Worm (Caenorhabditis elegans) whole organism, young adult: ENCODE results near the gene paf-2.
"Not testable (repeated sequence)": the region's sequence is repeated elsewhere in the genome, so short reads cannot be mapped to it uniquely, and the experiment has no call there.

Source experiments
- B0336.3 ChIP-seq: fragments of 200-800 bp; sonication (Bioruptor generic); IDR thresholded peaks from 2 replicates; pipeline ENCODE4 v1.3.6; 2022; ENCODE audit warnings: missing genetic modification characterization, missing compliant biosample characterization
- F22D6.2 ChIP-seq: sonication (generic microtip); optimal IDR thresholded peaks from 2 replicates; lab custom pipeline; 2016; ENCODE audit warnings: mild to moderate bottlenecking, missing genetic modification characterization, missing compliant biosample characterization
- Y53F4B.3 ChIP-seq: fragments of 200-800 bp; sonication (Bioruptor generic); IDR thresholded peaks from 2 replicates; pipeline ENCODE4 v1.3.6; 2022; ENCODE audit warnings: missing genetic modification reagents, missing genetic modification characterization, missing compliant biosample characterization
- Y53G8AR.9 ChIP-seq: fragments of 200-800 bp; sonication (Bioruptor generic); conservative IDR thresholded peaks from 2 replicates; pipeline ENCODE4 v1.3.6; 2022; ENCODE audit warnings: missing genetic modification reagents, missing genetic modification characterization, missing compliant biosample characterization
- Y79H2A.3 ChIP-seq: fragments of 200-800 bp; sonication (Bioruptor generic); conservative IDR thresholded peaks from 2 replicates; pipeline ENCODE4 v1.3.6; 2022; ENCODE audit warnings: missing genetic modification reagents, missing genetic modification characterization, missing compliant biosample characterization
- Y95B8A.8 ChIP-seq: fragments of 200-800 bp; sonication (Bioruptor generic); IDR thresholded peaks from 2 replicates; pipeline ENCODE4 v1.3.6; 2022; ENCODE audit warnings: missing genetic modification reagents, missing genetic modification characterization, missing compliant biosample characterization
- ZK185.1 ChIP-seq: sonication (generic microtip); optimal IDR thresholded peaks from 2 replicates; lab custom pipeline; 2016; ENCODE audit warnings: mild to moderate bottlenecking, missing genetic modification characterization, missing compliant biosample characterization; ENCODE audit not compliant: poor library complexity, severe bottlenecking
- akir-1 ChIP-seq: fragments of 200-800 bp; sonication (Bioruptor generic); optimal IDR thresholded peaks from 2 replicates; lab custom pipeline; 2018; ENCODE audit warnings: mild to moderate bottlenecking, missing genetic modification characterization, moderate library complexity, missing compliant biosample characterization
- attf-6 ChIP-seq: fragments of 200-800 bp; sonication (Bioruptor generic); IDR thresholded peaks from 2 replicates; pipeline ENCODE4 v1.3.6; 2022; ENCODE audit warnings: missing genetic modification reagents, missing genetic modification characterization, missing compliant biosample characterization
- bed-1 ChIP-seq: fragments of 200-800 bp; sonication (Bioruptor generic); IDR thresholded peaks from 2 replicates; pipeline ENCODE4 v1.3.6; 2022; ENCODE audit warnings: missing genetic modification reagents, missing genetic modification characterization, missing compliant biosample characterization
- cebp-1 ChIP-seq, 2 experiments: fragments of 200-800 bp in 1 of 2; sonication (Bioruptor generic) in 1 of 2; sonication (generic microtip) in 1 of 2; IDR thresholded peaks in 1 of 2; optimal IDR thresholded peaks in 1 of 2; 2 replicates each; pipeline versions ENCODE4 v1.3.6 to Lab custom; 2017 to 2022; ENCODE audit warnings: missing compliant biosample characterization in 2 of 2, missing genetic modification characterization in 2 of 2, mild to moderate bottlenecking in 1 of 2, missing genetic modification reagents in 1 of 2, moderate library complexity in 1 of 2
- ceh-27 ChIP-seq: fragments of 200-800 bp; sonication (Bioruptor generic); optimal IDR thresholded peaks from 2 replicates; lab custom pipeline; 2018; ENCODE audit warnings: mild to moderate bottlenecking, missing genetic modification characterization, moderate library complexity, missing compliant biosample characterization
- dox-1 ChIP-seq: fragments of 200-800 bp; sonication (Bioruptor generic); IDR thresholded peaks from 2 replicates; pipeline ENCODE4 v1.3.6; 2022; ENCODE audit warnings: missing genetic modification reagents, missing genetic modification characterization, missing compliant biosample characterization
- dpl-1 ChIP-seq: fragments of 150-350 bp; optimal IDR thresholded peaks from 2 replicates; lab custom pipeline; 2014; ENCODE audit warnings: missing biosample characterization, missing genetic modification reagents, missing genetic modification characterization
- efl-1 ChIP-seq: fragments of 150-350 bp; optimal IDR thresholded peaks from 2 replicates; lab custom pipeline; 2014; ENCODE audit warnings: missing biosample characterization, missing genetic modification reagents, missing genetic modification characterization
- ekl-4 ChIP-seq: fragments of 200-800 bp; sonication (Bioruptor generic); IDR thresholded peaks from 2 replicates; pipeline ENCODE4 v1.3.6; 2022; ENCODE audit warnings: missing genetic modification reagents, missing genetic modification characterization, missing compliant biosample characterization
- fkh-3 ChIP-seq: sonication (generic microtip); optimal IDR thresholded peaks from 2 replicates; lab custom pipeline; 2016; ENCODE audit warnings: mild to moderate bottlenecking, missing genetic modification characterization, missing compliant biosample characterization
- him-1 ChIP-seq: sonication (generic microtip); optimal IDR thresholded peaks from 2 replicates; lab custom pipeline; 2016; ENCODE audit warnings: missing genotype, missing genetic modification reagents, missing genetic modification characterization, missing compliant biosample characterization
- hlh-26 ChIP-seq: fragments of 200-800 bp; sonication (Bioruptor generic); conservative IDR thresholded peaks from 2 replicates; pipeline ENCODE4 v1.3.6; 2022; ENCODE audit warnings: missing genetic modification reagents, missing genetic modification characterization, missing compliant biosample characterization
- lag-1 ChIP-seq: fragments of 200-800 bp; sonication (Bioruptor generic); IDR thresholded peaks from 2 replicates; pipeline ENCODE4 v1.3.6; 2022; ENCODE audit warnings: missing genetic modification reagents, missing genetic modification characterization, missing compliant biosample characterization
- let-526 ChIP-seq: fragments of 200-800 bp; sonication (Bioruptor generic); IDR thresholded peaks from 2 replicates; pipeline ENCODE4 v1.3.6; 2022; ENCODE audit warnings: missing genetic modification reagents, missing genetic modification characterization, missing compliant biosample characterization
- lin-35 ChIP-seq, 3 experiments: fragments of 150-350 bp in 2 of 3; sonication (generic microtip) in 1 of 3; optimal IDR thresholded peaks; 2 replicates each; lab custom pipeline; 2014 to 2018; ENCODE audit warnings: missing biosample characterization in 3 of 3, missing genetic modification characterization in 3 of 3, missing genetic modification reagents in 3 of 3
- lsy-27 ChIP-seq: sonication (generic microtip); optimal IDR thresholded peaks from 2 replicates; lab custom pipeline; 2017; ENCODE audit warnings: missing genetic modification characterization, mild to moderate bottlenecking, missing compliant biosample characterization, antibody characterized with exemption, missing genotype, borderline replicate concordance; ENCODE audit not compliant: insufficient read depth
- mxl-1 ChIP-seq: sonication (generic microtip); optimal IDR thresholded peaks from 2 replicates; lab custom pipeline; 2016; ENCODE audit warnings: missing genetic modification characterization, missing compliant biosample characterization
- nhr-90 ChIP-seq: sonication (generic microtip); optimal IDR thresholded peaks from 2 replicates; lab custom pipeline; 2016; ENCODE audit warnings: missing genotype, mild to moderate bottlenecking, missing genetic modification characterization, missing compliant biosample characterization
- pha-4 ChIP-seq: fragments of 150-350 bp; sonication (generic microtip); optimal IDR thresholded peaks from 2 replicates; lab custom pipeline; 2014; ENCODE audit warnings: missing biosample characterization, missing genetic modification reagents, missing genetic modification characterization
- rec-8 ChIP-seq, 2 experiments: sonication (generic microtip); optimal IDR thresholded peaks; 2 replicates each; lab custom pipeline; 2016; ENCODE audit warnings: mild to moderate bottlenecking in 2 of 2, missing genetic modification characterization in 2 of 2, missing genetic modification reagents in 2 of 2, missing genotype in 2 of 2, missing biosample characterization in 1 of 2, missing compliant biosample characterization in 1 of 2, moderate library complexity in 1 of 2
- sdz-38 ChIP-seq: sonication (generic microtip); optimal IDR thresholded peaks from 2 replicates; lab custom pipeline; 2016; ENCODE audit warnings: missing genotype, missing genetic modification characterization, missing compliant biosample characterization
- snpc-1.1 ChIP-seq: sonication (generic microtip); optimal IDR thresholded peaks from 2 replicates; lab custom pipeline; 2017; ENCODE audit warnings: missing genetic modification characterization, mild to moderate bottlenecking, missing compliant biosample characterization, antibody characterized with exemption, moderate library complexity, missing genotype, missing genetic modification reagents; ENCODE audit not compliant: insufficient read depth
- snpc-4 ChIP-seq, 5 experiments: fragments of 150-350 bp in 1 of 5; sonication (generic microtip) in 4 of 5; optimal IDR thresholded peaks; 2 replicates each; lab custom pipeline; 2014 to 2018; ENCODE audit warnings: missing genetic modification characterization in 5 of 5, missing biosample characterization in 3 of 5, antibody characterized with exemption in 2 of 5, mild to moderate bottlenecking in 2 of 5, missing compliant biosample characterization in 2 of 5, missing genotype in 2 of 5, moderate library complexity in 2 of 5, missing genetic modification reagents in 1 of 5
- tbp1 ChIP-seq: fragments of 200-800 bp; sonication (Bioruptor generic); optimal IDR thresholded peaks from 2 replicates; lab custom pipeline; 2018; ENCODE audit warnings: mild to moderate bottlenecking, missing genetic modification characterization, missing compliant biosample characterization
- unc-130 ChIP-seq: sonication (generic microtip); optimal IDR thresholded peaks from 2 replicates; lab custom pipeline; 2016; ENCODE audit warnings: missing genetic modification reagents, missing genetic modification characterization, missing compliant biosample characterization
- ztf-18 ChIP-seq: sonication (generic microtip); optimal IDR thresholded peaks from 2 replicates; lab custom pipeline; 2016; ENCODE audit warnings: missing genotype, mild to moderate bottlenecking, missing genetic modification characterization, missing compliant biosample characterization
- ztf-22 ChIP-seq: fragments of 200-800 bp; sonication (Bioruptor generic); optimal IDR thresholded peaks from 2 replicates; lab custom pipeline; 2018; ENCODE audit warnings: mild to moderate bottlenecking, missing genetic modification characterization, moderate library complexity, missing compliant biosample characterization
- ztf-25 ChIP-seq: fragments of 200-800 bp; sonication (Bioruptor generic); IDR thresholded peaks from 2 replicates; pipeline ENCODE4 v1.3.6; 2022; ENCODE audit warnings: missing genetic modification reagents, missing genetic modification characterization, missing compliant biosample characterization
- ztf-6 ChIP-seq: fragments of 200-800 bp; sonication (Bioruptor generic); IDR thresholded peaks from 2 replicates; pipeline ENCODE4 v1.3.6; 2022; ENCODE audit warnings: missing genetic modification reagents, missing genetic modification characterization, missing compliant biosample characterization

The paf-2 gene

DNA sequence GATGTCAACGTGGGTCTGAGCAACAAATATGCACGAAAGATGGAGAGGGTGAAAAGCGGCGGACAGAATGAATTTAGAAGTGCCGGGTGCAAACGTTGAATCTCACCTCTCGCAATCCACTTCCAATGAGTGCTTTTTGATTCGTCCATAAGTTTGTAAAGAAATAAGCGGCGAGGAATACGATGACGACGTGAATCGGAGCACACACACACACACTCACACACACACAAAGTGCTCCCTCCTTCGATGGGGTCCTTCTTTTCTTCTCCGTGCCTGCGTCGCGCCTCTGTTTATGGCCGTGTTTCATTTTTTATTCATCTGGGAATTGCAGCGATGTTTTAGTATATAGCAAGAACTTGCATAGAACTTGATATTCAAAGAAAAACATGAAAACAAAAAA, at the start of gene paf-2:
paf-2 (minus strand) TSS at position 290 of the 400 bp plus-strand sequence.
- no peak for TF ChIP-seq tbp1 (GFP tag; lab: Kevin White, UChicago)
- peak; percentile 40 for TF ChIP-seq ceh-27
- TF ChIP-seq attf-6 (GFP tag; lab: Robert Waterston, UW): no peak
- TF ChIP-seq nhr-90: no peak

ce11 chrX:4343915-4344314, 46.4 kb upstream of the paf-2 start, which contains the start of gene F14H12.3:
Gene F14H12.3, plus strand, starts transcription at chrX:4344215.
- no peak for TF ChIP-seq fkh-3 (tag; lab: Kevin White, UChicago)
- TF ChIP-seq dpl-1 (GFP tag; lab: Kevin White, UChicago): no peak
- no peak for TF ChIP-seq hlh-26 (GFP tag; lab: Robert Waterston, UW)
- no peak for TF ChIP-seq efl-1
- TF ChIP-seq Y53F4B.3 (GFP tag; lab: Robert Waterston, UW): no peak
- TF ChIP-seq snpc-4 (GFP tag; optimal IDR thresholded peaks at IDR 0.05; lab: Kevin White, UChicago): no peak
- no peak for TF ChIP-seq snpc-4 (tag; optimal IDR thresholded peaks at IDR 0.05; lab: Kevin White, UChicago)
- TF ChIP-seq let-526: no peak
- no peak for TF ChIP-seq dox-1 (GFP tag; lab: Robert Waterston, UW)

DNA sequence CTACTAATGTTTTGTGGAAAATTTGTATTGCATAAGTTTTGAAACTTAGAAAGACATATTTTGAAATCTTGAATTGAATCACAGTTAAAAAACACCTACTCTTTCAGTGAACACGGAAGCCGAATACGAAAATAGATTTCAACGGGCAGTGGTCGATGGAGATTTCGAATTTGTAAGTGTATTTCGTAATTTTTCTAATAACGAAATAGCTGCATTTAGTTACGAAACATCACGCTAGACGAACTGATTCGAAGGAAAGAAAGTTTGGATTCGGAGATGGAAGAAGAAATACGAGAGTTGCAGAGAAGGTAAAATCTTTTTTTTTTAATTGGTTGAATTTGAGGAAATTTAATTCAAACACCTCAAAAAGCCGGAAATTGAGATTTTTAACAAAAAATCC, 45.2 kb upstream of the paf-2 start:
- TF ChIP-seq cebp-1 (GFP tag; IDR thresholded peaks at IDR 0.05; lab: Robert Waterston, UW) (no peak), cebp-1 (tag; optimal IDR thresholded peaks at IDR 0.05; lab: Kevin White, UChicago) (peak; percentile 83), Y79H2A.3 (no peak)

DNA sequence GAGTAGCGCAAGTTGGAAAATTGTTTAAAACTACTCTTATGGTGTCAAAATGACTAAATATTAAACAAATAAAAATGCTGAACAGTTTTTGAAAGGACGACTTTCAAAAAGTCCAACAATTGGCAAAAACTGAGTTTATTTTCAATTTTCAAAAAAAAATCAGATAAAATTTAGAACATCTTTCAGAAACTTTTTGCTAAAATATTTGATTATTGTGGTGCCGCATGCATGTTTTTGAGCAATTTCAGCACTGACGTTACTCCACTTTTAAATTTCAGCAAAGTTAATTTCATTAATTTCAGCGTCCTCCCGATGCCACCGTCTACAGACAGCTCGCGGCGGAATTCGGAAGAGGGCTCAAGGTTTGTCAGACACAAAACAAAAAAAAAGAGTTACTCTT, 41.8 kb upstream of the paf-2 start, which contains the start of gene cst-1:
cst-1 (plus strand) TSS at position 301 of the 400 bp plus-strand sequence.
- not testable (repeated sequence) for TF ChIP-seq ztf-22 (GFP tag; lab: Kevin White, UChicago); ztf-6 (GFP tag; lab: Robert Waterston, UW); mxl-1

DNA sequence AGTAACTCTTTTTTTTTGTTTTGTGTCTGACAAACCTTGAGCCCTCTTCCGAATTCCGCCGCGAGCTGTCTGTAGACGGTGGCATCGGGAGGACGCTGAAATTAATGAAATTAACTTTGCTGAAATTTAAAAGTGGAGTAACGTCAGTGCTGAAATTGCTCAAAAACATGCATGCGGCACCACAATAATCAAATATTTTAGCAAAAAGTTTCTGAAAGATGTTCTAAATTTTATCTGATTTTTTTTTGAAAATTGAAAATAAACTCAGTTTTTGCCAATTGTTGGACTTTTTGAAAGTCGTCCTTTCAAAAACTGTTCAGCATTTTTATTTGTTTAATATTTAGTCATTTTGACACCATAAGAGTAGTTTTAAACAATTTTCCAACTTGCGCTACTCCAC, 38.4 kb upstream of the paf-2 start, which contains the start of gene cst-2:
cst-2 (minus strand) TSS at position 101 of the 400 bp plus-strand sequence.
- TF ChIP-seq ZK185.1 (tag; lab: Kevin White, UChicago); ztf-25; lin-35 (GFP tag; optimal IDR thresholded peaks at IDR 0.05; lab: Kevin White, UChicago): not testable (repeated sequence)

DNA sequence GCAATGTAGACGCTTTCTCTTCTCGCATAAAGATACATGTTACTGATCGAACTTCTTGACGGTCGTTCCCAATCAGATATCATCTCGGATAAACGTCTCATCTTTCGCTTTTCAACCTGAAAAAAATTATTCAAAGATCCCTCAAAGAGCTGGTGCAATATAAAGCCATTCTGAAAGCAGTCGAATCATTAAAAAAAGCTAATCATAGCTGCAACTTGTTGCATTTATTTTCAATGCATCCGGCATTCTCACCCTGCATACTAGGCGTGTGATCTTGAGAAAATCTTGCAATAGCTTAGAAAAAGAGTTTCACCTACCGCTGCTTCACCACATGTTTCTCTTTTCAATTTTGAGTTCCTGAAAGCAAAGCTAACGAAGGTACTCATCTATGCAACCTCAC, 34.8 kb upstream of the paf-2 start, which contains the start of gene C24A8.6:
C24A8.6 (minus strand) TSS at position 101 of the 400 bp plus-strand sequence.
- not testable (repeated sequence) for TF ChIP-seq Y53G8AR.9 (GFP tag; lab: Robert Waterston, UW); ztf-22 (GFP tag; lab: Kevin White, UChicago); snpc-1.1 (tag; lab: Kevin White, UChicago)

- TF ChIP-seq pha-4 (no peak), snpc-4 (GFP tag; optimal IDR thresholded peaks at IDR 0.05; lab: Kevin White, UChicago) (no peak), snpc-4 (tag; optimal IDR thresholded peaks at IDR 0.05; lab: Kevin White, UChicago) (no peak), him-1 (tag; lab: Kevin White, UChicago) (no peak), rec-8 (tag; optimal IDR thresholded peaks at IDR 0.05; lab: Kevin White, UChicago) (no peak), unc-130 (GFP tag; lab: Kevin White, UChicago) (no peak), ekl-4 (GFP tag; lab: Robert Waterston, UW) (no peak), B0336.3 (no peak), Y95B8A.8 (GFP tag; lab: Robert Waterston, UW) (no peak), sdz-38 (tag; lab: Kevin White, UChicago) (no peak), ztf-18 (tag; lab: Kevin White, UChicago) (no peak), lag-1 (GFP tag; lab: Robert Waterston, UW) (no peak), bed-1 (GFP tag; lab: Robert Waterston, UW) (no peak), akir-1 (GFP tag; lab: Kevin White, UChicago) (no peak), F22D6.2 (tag; lab: Kevin White, UChicago) (no peak), lsy-27 (tag; lab: Kevin White, UChicago) (no peak)
These were observed 31.3 kb upstream of the paf-2 start, which contains the start of gene C24A8.5 for ce11 chrX:4328816-4329215. Gene C24A8.5, minus strand, starts transcription at chrX:4328916.
